Worm (Caenorhabditis elegans) whole organism, late embryonic: ENCODE data around the gene ssp-35.

Experiments used
- K02D7.2 ChIP-seq: sonication (generic microtip); optimal IDR thresholded peaks from 2 replicates; lab custom pipeline; 2017; ENCODE audit warnings: mild to moderate bottlenecking, missing genetic modification characterization, missing compliant biosample characterization
- T23F11.4 ChIP-seq: fragments of 200-800 bp; sonication (Bioruptor generic); optimal IDR thresholded peaks from 2 replicates; lab custom pipeline; 2018; ENCODE audit warnings: mild to moderate bottlenecking, missing genetic modification characterization, missing compliant biosample characterization
- ceh-18 ChIP-seq: sonication (generic microtip); optimal IDR thresholded peaks from 2 replicates; lab custom pipeline; 2016; ENCODE audit warnings: missing genetic modification characterization, missing compliant biosample characterization
- ceh-30 ChIP-seq: fragments of 150-350 bp; optimal IDR thresholded peaks from 2 replicates; lab custom pipeline; 2014; ENCODE audit warnings: missing biosample characterization, missing genetic modification characterization
- ceh-34 ChIP-seq: sonication (generic microtip); optimal IDR thresholded peaks from 2 replicates; lab custom pipeline; 2016; ENCODE audit warnings: mild to moderate bottlenecking, missing genetic modification characterization, missing compliant biosample characterization
- ceh-48 ChIP-seq: sonication (generic microtip); optimal IDR thresholded peaks from 2 replicates; lab custom pipeline; 2016; ENCODE audit warnings: missing genetic modification characterization, inconsistent platforms, missing compliant biosample characterization
- ceh-6 ChIP-seq: fragments of 200-800 bp; sonication (Bioruptor generic); optimal IDR thresholded peaks from 2 replicates; lab custom pipeline; 2018; ENCODE audit warnings: mild to moderate bottlenecking, missing genetic modification characterization, missing compliant biosample characterization
- che-1 ChIP-seq: sonication (generic microtip); optimal IDR thresholded peaks from 2 replicates; lab custom pipeline; 2016; ENCODE audit warnings: mild to moderate bottlenecking, missing genetic modification characterization, missing compliant biosample characterization
- dve-1 ChIP-seq: sonication (generic microtip); optimal IDR thresholded peaks from 2 replicates; lab custom pipeline; 2017; ENCODE audit warnings: antibody characterized with exemption, mild to moderate bottlenecking, missing genetic modification characterization, missing compliant biosample characterization
- elt-2 ChIP-seq: sonication (generic microtip); optimal IDR thresholded peaks from 2 replicates; lab custom pipeline; 2016; ENCODE audit warnings: missing genetic modification reagents, missing genetic modification characterization, missing compliant biosample characterization
- ets-4 ChIP-seq: sonication (generic microtip); optimal IDR thresholded peaks from 2 replicates; lab custom pipeline; 2016; ENCODE audit warnings: missing genetic modification characterization, missing compliant biosample characterization
- eyg-1 ChIP-seq: sonication (generic microtip); optimal IDR thresholded peaks from 2 replicates; lab custom pipeline; 2016; ENCODE audit warnings: missing genotype, missing genetic modification characterization, missing compliant biosample characterization
- fkh-6 ChIP-seq: sonication (generic microtip); optimal IDR thresholded peaks from 2 replicates; lab custom pipeline; 2016; ENCODE audit warnings: missing genetic modification characterization, missing compliant biosample characterization
- hlh-30 ChIP-seq: sonication (generic microtip); optimal IDR thresholded peaks from 2 replicates; lab custom pipeline; 2017; ENCODE audit warnings: antibody characterized with exemption, missing genetic modification characterization, missing compliant biosample characterization; ENCODE audit not compliant: insufficient read depth
- hlh-6 ChIP-seq: sonication (generic microtip); optimal IDR thresholded peaks from 2 replicates; lab custom pipeline; 2016; ENCODE audit warnings: missing genotype, missing genetic modification characterization, missing compliant biosample characterization
- lim-6 ChIP-seq: sonication (generic microtip); optimal IDR thresholded peaks from 2 replicates; lab custom pipeline; 2016; ENCODE audit warnings: missing genetic modification characterization, missing compliant biosample characterization
- mec-3 ChIP-seq: sonication (generic microtip); optimal IDR thresholded peaks from 2 replicates; lab custom pipeline; 2016; ENCODE audit warnings: borderline replicate concordance, missing genetic modification characterization, missing compliant biosample characterization
- nfya-1 ChIP-seq: sonication (generic microtip); optimal IDR thresholded peaks from 2 replicates; lab custom pipeline; 2017; ENCODE audit warnings: missing genetic modification characterization, mild to moderate bottlenecking, missing compliant biosample characterization, antibody characterized with exemption, moderate library complexity
- nhr-11 ChIP-seq: fragments of 150-350 bp; optimal IDR thresholded peaks from 2 replicates; lab custom pipeline; 2014; ENCODE audit warnings: missing biosample characterization, missing genetic modification characterization
- nhr-232 ChIP-seq: sonication (generic microtip); optimal IDR thresholded peaks from 2 replicates; lab custom pipeline; 2016; ENCODE audit warnings: missing genetic modification characterization, missing compliant biosample characterization
- npax-4 ChIP-seq: sonication (generic microtip); optimal IDR thresholded peaks from 2 replicates; lab custom pipeline; 2016; ENCODE audit warnings: missing genetic modification characterization, missing compliant biosample characterization
- odd-2 ChIP-seq: sonication (generic microtip); optimal IDR thresholded peaks from 2 replicates; lab custom pipeline; 2017; ENCODE audit warnings: antibody characterized with exemption, mild to moderate bottlenecking, missing genetic modification characterization, missing compliant biosample characterization
- pat-9 ChIP-seq: fragments of 200-800 bp; sonication (Bioruptor generic); optimal IDR thresholded peaks from 2 replicates; lab custom pipeline; 2018; ENCODE audit warnings: mild to moderate bottlenecking, missing genetic modification characterization, moderate library complexity, missing compliant biosample characterization
- pqm-1 ChIP-seq: sonication (generic microtip); optimal IDR thresholded peaks from 2 replicates; lab custom pipeline; 2016; ENCODE audit warnings: missing genetic modification characterization, missing compliant biosample characterization
- syd-9 ChIP-seq: sonication (generic microtip); optimal IDR thresholded peaks from 2 replicates; lab custom pipeline; 2016; ENCODE audit warnings: mild to moderate bottlenecking, missing genetic modification characterization, moderate library complexity, missing compliant biosample characterization
- tbx-7 ChIP-seq: sonication (generic microtip); optimal IDR thresholded peaks from 2 replicates; lab custom pipeline; 2016; ENCODE audit warnings: missing genotype, missing genetic modification characterization, missing compliant biosample characterization
- unc-3 ChIP-seq, 2 experiments: fragments of 200-800 bp in 1 of 2; sonication (Bioruptor generic) in 1 of 2; sonication (generic microtip) in 1 of 2; conservative IDR thresholded peaks in 1 of 2; optimal IDR thresholded peaks in 1 of 2; 2 replicates each; pipeline versions ENCODE4 v1.3.6 to Lab custom; 2016 to 2022; ENCODE audit warnings: missing compliant biosample characterization in 2 of 2, missing genetic modification characterization in 2 of 2, missing genetic modification reagents in 1 of 2
- unc-42 ChIP-seq: sonication (generic microtip); optimal IDR thresholded peaks from 2 replicates; lab custom pipeline; 2016; ENCODE audit warnings: missing genotype, missing genetic modification characterization, missing compliant biosample characterization
- unc-55 ChIP-seq: sonication (generic microtip); optimal IDR thresholded peaks from 2 replicates; lab custom pipeline; 2017; ENCODE audit warnings: missing biosample characterization, missing genetic modification reagents, missing genetic modification characterization
- unc-86 ChIP-seq: sonication (generic microtip); optimal IDR thresholded peaks from 2 replicates; lab custom pipeline; 2016; ENCODE audit warnings: missing genetic modification characterization, missing compliant biosample characterization
- zip-5 ChIP-seq: sonication (generic microtip); optimal IDR thresholded peaks from 2 replicates; lab custom pipeline; 2016; ENCODE audit warnings: missing genetic modification characterization, missing compliant biosample characterization

ssp-35 gene

DNA sequence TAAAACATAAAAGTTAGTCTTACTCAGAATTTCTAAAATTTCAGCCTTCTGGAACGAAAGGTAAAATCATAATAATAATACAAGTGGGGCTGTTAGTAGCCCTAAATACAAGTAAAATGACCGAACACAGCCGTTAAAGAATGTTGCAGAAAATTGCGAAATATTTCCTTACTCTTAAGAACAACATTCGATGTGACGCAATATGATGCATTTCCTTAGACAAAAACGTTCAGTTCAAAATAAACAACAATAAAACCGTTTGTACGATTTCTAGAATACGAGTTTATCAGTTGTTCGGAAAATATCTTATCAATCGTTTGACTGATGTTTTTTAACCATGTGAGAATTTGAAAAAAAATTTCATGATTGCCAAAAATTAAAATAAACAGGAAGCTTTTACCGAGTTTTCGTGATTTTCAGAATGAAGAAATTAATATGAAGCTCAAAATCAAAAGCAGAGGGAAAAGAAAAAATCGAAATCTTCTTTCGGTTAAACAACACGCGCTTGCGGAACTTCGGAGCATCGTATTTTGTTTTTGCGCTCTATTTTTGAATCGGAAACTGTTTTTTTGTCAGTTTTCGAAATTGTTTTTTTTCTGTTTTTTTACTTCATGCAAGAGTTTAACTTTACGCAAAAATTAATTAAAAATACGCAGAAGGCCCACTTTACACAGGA, 17.7 kb downstream of the ssp-35 start:
- TF ChIP-seq ceh-48 (tag; lab: Kevin White, UChicago): peak; percentile 1
- no peak for TF ChIP-seq lim-6

- TF ChIP-seq mec-3 (tag; lab: Kevin White, UChicago) (no peak), ceh-30 (tag; lab: Kevin White, UChicago) (no peak), che-1 (tag; lab: Kevin White, UChicago) (no peak), pat-9 (tag; lab: Kevin White, UChicago) (no peak), ceh-48 (tag; lab: Kevin White, UChicago) (no peak), syd-9 (tag; lab: Kevin White, UChicago) (no peak), K02D7.2 (no peak), eyg-1 (no peak), ceh-6 (GFP tag; lab: Kevin White, UChicago) (no peak), hlh-30 (tag; lab: Kevin White, UChicago) (no peak), T23F11.4 (GFP tag; lab: Kevin White, UChicago) (no peak), unc-3 (GFP tag; conservative IDR thresholded peaks at IDR 0.05; lab: Robert Waterston, UW) (no peak), unc-3 (tag; optimal IDR thresholded peaks at IDR 0.05; lab: Kevin White, UChicago) (no peak), odd-2 (tag; lab: Kevin White, UChicago) (no peak), dve-1 (no peak), ceh-34 (tag; lab: Kevin White, UChicago) (no peak), ets-4 (tag; lab: Kevin White, UChicago) (no peak), unc-86 (tag; lab: Kevin White, UChicago) (no peak), hlh-6 (no peak), unc-42 (tag; lab: Kevin White, UChicago) (no peak)
Observed at ce11 chrV:12244980-12245742, 18.5 kb downstream of the ssp-35 start, which contains the start of the genes T04H1.13, slfl-5 and rad-50. Gene T04H1.13, minus strand, starts transcription at chrV:12245030. Gene slfl-5, minus strand, starts transcription at chrV:12245044. Gene rad-50, plus strand, starts transcription at chrV:12245646.

DNA sequence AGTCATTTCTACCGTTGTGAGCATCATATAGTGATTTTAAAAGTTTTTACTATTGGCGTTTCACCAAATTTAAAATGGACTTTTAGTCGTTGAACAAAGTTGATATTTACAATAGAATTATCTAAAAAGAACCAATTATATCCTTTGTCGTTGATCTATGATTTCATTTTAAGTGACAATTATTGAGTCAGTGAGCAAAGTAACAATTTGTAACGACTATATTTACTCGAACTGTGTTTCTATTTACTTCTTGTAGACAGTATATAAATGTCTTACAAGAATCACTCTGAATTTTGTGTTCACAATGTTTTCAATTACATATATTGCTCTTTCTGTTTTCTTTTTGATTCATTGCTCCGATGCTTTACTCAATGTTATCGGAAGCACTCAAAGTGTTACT, 22.5 kb downstream of the ssp-35 start, which contains the start of gene ttr-22:
Gene ttr-22 (plus strand): TSS at position 301 of the 400 bp plus-strand sequence.
- TF ChIP-seq nhr-11 (tag; lab: Kevin White, UChicago) (no peak), ets-4 (tag; lab: Kevin White, UChicago) (no peak), hlh-6 (no peak), zip-5 (tag; lab: Kevin White, UChicago) (no peak), pqm-1 (tag; lab: Kevin White, UChicago) (no peak), ceh-30 (tag; lab: Kevin White, UChicago) (no peak), ceh-6 (GFP tag; lab: Kevin White, UChicago) (no peak), tbx-7 (tag; lab: Kevin White, UChicago) (no peak), elt-2 (tag; lab: Kevin White, UChicago) (no peak), ceh-18 (no peak), fkh-6 (tag; lab: Kevin White, UChicago) (no peak), eyg-1 (no peak)
- TF ChIP-seq, all 69 proteins: peak for 0

ce11 chrV:12235502-12235901, 28.1 kb downstream of the ssp-35 start:
- peak; percentile 27 for TF ChIP-seq ceh-18
- peak; percentile 15 for TF ChIP-seq unc-55 (GFP tag; lab: Kevin White, UChicago)
- no peak for TF ChIP-seq nhr-232 (tag; lab: Kevin White, UChicago)
- peak; percentile 23 for TF ChIP-seq nfya-1 (tag; lab: Kevin White, UChicago)
- no peak for TF ChIP-seq npax-4
- TF ChIP-seq, all 69 proteins: peak for 3
